Worm (Caenorhabditis elegans) whole organism, late embryonic: ENCODE results near the gene srsx-29.

Source experiments
- C38D4.7 ChIP-seq: fragments of 200-800 bp; sonication (Bioruptor generic); optimal IDR thresholded peaks from 2 replicates; lab custom pipeline; 2018; ENCODE audit warnings: mild to moderate bottlenecking, missing genetic modification characterization, moderate library complexity, missing compliant biosample characterization
- F13H6.1 ChIP-seq: sonication (generic microtip); optimal IDR thresholded peaks from 2 replicates; lab custom pipeline; 2016; ENCODE audit warnings: missing genetic modification characterization, missing compliant biosample characterization
- T23F11.4 ChIP-seq: fragments of 200-800 bp; sonication (Bioruptor generic); optimal IDR thresholded peaks from 2 replicates; lab custom pipeline; 2018; ENCODE audit warnings: mild to moderate bottlenecking, missing genetic modification characterization, missing compliant biosample characterization
- ama-1 ChIP-seq: fragments of 150-350 bp; optimal IDR thresholded peaks from 2 replicates; lab custom pipeline; 2014
- ceh-18 ChIP-seq: sonication (generic microtip); optimal IDR thresholded peaks from 2 replicates; lab custom pipeline; 2016; ENCODE audit warnings: missing genetic modification characterization, missing compliant biosample characterization
- ceh-22 ChIP-seq: sonication (generic microtip); optimal IDR thresholded peaks from 2 replicates; lab custom pipeline; 2017; ENCODE audit warnings: missing biosample characterization, missing genetic modification characterization
- ceh-24 ChIP-seq: sonication (generic microtip); optimal IDR thresholded peaks from 2 replicates; lab custom pipeline; 2016; ENCODE audit warnings: mild to moderate bottlenecking, missing genetic modification characterization, missing compliant biosample characterization
- ceh-30 ChIP-seq: fragments of 150-350 bp; optimal IDR thresholded peaks from 2 replicates; lab custom pipeline; 2014; ENCODE audit warnings: missing biosample characterization, missing genetic modification characterization
- ceh-31 ChIP-seq: sonication (generic microtip); optimal IDR thresholded peaks from 2 replicates; lab custom pipeline; 2016; ENCODE audit warnings: missing genetic modification characterization, missing compliant biosample characterization
- ceh-34 ChIP-seq: sonication (generic microtip); optimal IDR thresholded peaks from 2 replicates; lab custom pipeline; 2016; ENCODE audit warnings: mild to moderate bottlenecking, missing genetic modification characterization, missing compliant biosample characterization
- ceh-6 ChIP-seq: fragments of 200-800 bp; sonication (Bioruptor generic); optimal IDR thresholded peaks from 2 replicates; lab custom pipeline; 2018; ENCODE audit warnings: mild to moderate bottlenecking, missing genetic modification characterization, missing compliant biosample characterization
- dve-1 ChIP-seq: sonication (generic microtip); optimal IDR thresholded peaks from 2 replicates; lab custom pipeline; 2017; ENCODE audit warnings: antibody characterized with exemption, mild to moderate bottlenecking, missing genetic modification characterization, missing compliant biosample characterization
- elt-2 ChIP-seq: sonication (generic microtip); optimal IDR thresholded peaks from 2 replicates; lab custom pipeline; 2016; ENCODE audit warnings: missing genetic modification reagents, missing genetic modification characterization, missing compliant biosample characterization
- elt-4 ChIP-seq: sonication (generic microtip); optimal IDR thresholded peaks from 2 replicates; lab custom pipeline; 2016; ENCODE audit warnings: missing genetic modification characterization, missing compliant biosample characterization
- ets-4 ChIP-seq: sonication (generic microtip); optimal IDR thresholded peaks from 2 replicates; lab custom pipeline; 2016; ENCODE audit warnings: missing genetic modification characterization, missing compliant biosample characterization
- eyg-1 ChIP-seq: sonication (generic microtip); optimal IDR thresholded peaks from 2 replicates; lab custom pipeline; 2016; ENCODE audit warnings: missing genotype, missing genetic modification characterization, missing compliant biosample characterization
- fax-1 ChIP-seq: sonication (generic microtip); optimal IDR thresholded peaks from 2 replicates; lab custom pipeline; 2016; ENCODE audit warnings: missing genotype, missing genetic modification characterization, missing compliant biosample characterization
- fkh-10 ChIP-seq: fragments of 150-350 bp; optimal IDR thresholded peaks from 2 replicates; lab custom pipeline; 2014; ENCODE audit warnings: missing biosample characterization, missing genetic modification reagents, missing genetic modification characterization
- fkh-6 ChIP-seq: sonication (generic microtip); optimal IDR thresholded peaks from 2 replicates; lab custom pipeline; 2016; ENCODE audit warnings: missing genetic modification characterization, missing compliant biosample characterization
- hlh-30 ChIP-seq: sonication (generic microtip); optimal IDR thresholded peaks from 2 replicates; lab custom pipeline; 2017; ENCODE audit warnings: antibody characterized with exemption, missing genetic modification characterization, missing compliant biosample characterization; ENCODE audit not compliant: insufficient read depth
- hlh-6 ChIP-seq: sonication (generic microtip); optimal IDR thresholded peaks from 2 replicates; lab custom pipeline; 2016; ENCODE audit warnings: missing genotype, missing genetic modification characterization, missing compliant biosample characterization
- madf-2 ChIP-seq: sonication (generic microtip); optimal IDR thresholded peaks from 2 replicates; lab custom pipeline; 2017; ENCODE audit warnings: missing genetic modification characterization, missing compliant biosample characterization
- mec-3 ChIP-seq: sonication (generic microtip); optimal IDR thresholded peaks from 2 replicates; lab custom pipeline; 2016; ENCODE audit warnings: borderline replicate concordance, missing genetic modification characterization, missing compliant biosample characterization
- nfya-1 ChIP-seq: sonication (generic microtip); optimal IDR thresholded peaks from 2 replicates; lab custom pipeline; 2017; ENCODE audit warnings: missing genetic modification characterization, mild to moderate bottlenecking, missing compliant biosample characterization, antibody characterized with exemption, moderate library complexity
- nhr-11 ChIP-seq: fragments of 150-350 bp; optimal IDR thresholded peaks from 2 replicates; lab custom pipeline; 2014; ENCODE audit warnings: missing biosample characterization, missing genetic modification characterization
- npax-4 ChIP-seq: sonication (generic microtip); optimal IDR thresholded peaks from 2 replicates; lab custom pipeline; 2016; ENCODE audit warnings: missing genetic modification characterization, missing compliant biosample characterization
- odd-2 ChIP-seq: sonication (generic microtip); optimal IDR thresholded peaks from 2 replicates; lab custom pipeline; 2017; ENCODE audit warnings: antibody characterized with exemption, mild to moderate bottlenecking, missing genetic modification characterization, missing compliant biosample characterization
- pha-2 ChIP-seq: sonication (generic microtip); optimal IDR thresholded peaks from 2 replicates; lab custom pipeline; 2017; ENCODE audit warnings: mild to moderate bottlenecking, missing genetic modification characterization, missing compliant biosample characterization
- pha-4 ChIP-seq: fragments of 150-350 bp; optimal IDR thresholded peaks from 2 replicates; lab custom pipeline; 2018; ENCODE audit warnings: missing biosample characterization, missing genetic modification reagents, missing genetic modification characterization
- ref-2 ChIP-seq: sonication (generic microtip); optimal IDR thresholded peaks from 2 replicates; lab custom pipeline; 2016; ENCODE audit warnings: missing genetic modification characterization, missing compliant biosample characterization
- sdc-2 ChIP-seq: sonication (generic microtip); optimal IDR thresholded peaks from 2 replicates; lab custom pipeline; 2016; ENCODE audit warnings: missing genotype, missing genetic modification characterization, missing compliant biosample characterization
- sox-4 ChIP-seq: sonication (generic microtip); optimal IDR thresholded peaks from 2 replicates; lab custom pipeline; 2017; ENCODE audit warnings: mild to moderate bottlenecking, missing genetic modification characterization, inconsistent platforms, missing compliant biosample characterization
- syd-9 ChIP-seq: sonication (generic microtip); optimal IDR thresholded peaks from 2 replicates; lab custom pipeline; 2016; ENCODE audit warnings: mild to moderate bottlenecking, missing genetic modification characterization, moderate library complexity, missing compliant biosample characterization
- tbx-2 ChIP-seq: sonication (generic microtip); optimal IDR thresholded peaks from 2 replicates; lab custom pipeline; 2016; ENCODE audit warnings: missing genetic modification characterization, missing compliant biosample characterization
- unc-42 ChIP-seq: sonication (generic microtip); optimal IDR thresholded peaks from 2 replicates; lab custom pipeline; 2016; ENCODE audit warnings: missing genotype, missing genetic modification characterization, missing compliant biosample characterization
- unc-55 ChIP-seq: sonication (generic microtip); optimal IDR thresholded peaks from 2 replicates; lab custom pipeline; 2017; ENCODE audit warnings: missing biosample characterization, missing genetic modification reagents, missing genetic modification characterization
- unc-86 ChIP-seq: sonication (generic microtip); optimal IDR thresholded peaks from 2 replicates; lab custom pipeline; 2016; ENCODE audit warnings: missing genetic modification characterization, missing compliant biosample characterization
- ztf-16 ChIP-seq: sonication (generic microtip); optimal IDR thresholded peaks from 2 replicates; lab custom pipeline; 2017; ENCODE audit warnings: missing genetic modification characterization, missing compliant biosample characterization

Gene srsx-29

DNA sequence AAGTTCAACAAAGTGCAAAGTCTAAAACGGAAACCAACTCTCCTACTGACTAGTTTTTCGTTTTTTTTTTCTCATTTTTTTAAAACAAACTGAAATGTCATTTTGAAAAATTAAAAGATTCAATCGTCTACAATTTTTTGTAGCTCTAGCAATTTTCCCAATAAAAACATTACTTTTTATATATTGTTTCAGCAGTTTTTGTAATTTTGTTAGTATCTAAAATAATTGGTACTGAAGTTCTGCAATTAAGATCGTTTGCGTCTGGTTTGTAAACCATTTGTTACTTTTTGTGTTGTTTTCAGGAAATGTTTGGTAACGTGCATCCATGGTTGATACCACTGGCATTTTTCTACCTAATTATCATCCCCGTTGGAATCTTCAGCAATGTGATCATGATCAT is 3.7 kb downstream of the srsx-29 start, which contains the start of gene srsx-30:
TSS of gene srsx-30 (plus strand) at position 301 of the 400 bp plus-strand sequence.
- TF ChIP-seq hlh-30 (no peak), ceh-18 (no peak), ref-2 (no peak), unc-55 (no peak), syd-9 (tag; lab: Kevin White, UChicago) (no peak), fax-1 (tag; lab: Kevin White, UChicago) (no peak), eyg-1 (tag; lab: Kevin White, UChicago) (no peak)

DNA sequence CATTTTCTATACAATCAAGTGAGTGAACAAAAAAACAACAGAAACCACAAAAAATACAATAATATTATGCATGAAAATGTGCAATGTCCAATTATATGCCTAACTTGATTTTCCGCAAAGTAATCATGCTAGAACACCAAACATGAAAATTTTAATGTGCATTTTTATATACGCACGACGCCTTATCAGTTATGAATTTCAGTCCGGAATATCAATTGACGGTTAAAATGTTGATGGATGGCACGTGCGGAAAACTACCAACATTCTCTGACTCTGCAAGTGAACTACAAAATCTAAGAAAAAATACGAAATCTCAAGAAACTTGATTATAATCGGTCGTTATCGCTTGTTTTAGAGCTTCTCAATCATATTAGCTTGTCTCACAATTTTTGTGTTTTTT is 5.2 kb downstream of the srsx-29 start:
- TF ChIP-seq nhr-11 (tag; lab: Kevin White, UChicago) (no peak), fkh-6 (tag; lab: Kevin White, UChicago) (no peak), ama-1 (no peak), ceh-6 (GFP tag; lab: Kevin White, UChicago) (no peak), F13H6.1 (no peak), ztf-16 (no peak), fkh-10 (GFP tag; lab: Kevin White, UChicago) (no peak), hlh-6 (tag; lab: Kevin White, UChicago) (no peak), tbx-2 (tag; lab: Kevin White, UChicago) (no peak), madf-2 (tag; lab: Kevin White, UChicago) (no peak), syd-9 (tag; lab: Kevin White, UChicago) (no peak), unc-86 (tag; lab: Kevin White, UChicago) (no peak), sdc-2 (tag; lab: Kevin White, UChicago) (no peak), ets-4 (tag; lab: Kevin White, UChicago) (no peak), odd-2 (tag; lab: Kevin White, UChicago) (no peak), ceh-24 (tag; lab: Kevin White, UChicago) (no peak), unc-55 (no peak), eyg-1 (tag; lab: Kevin White, UChicago) (no peak)

DNA sequence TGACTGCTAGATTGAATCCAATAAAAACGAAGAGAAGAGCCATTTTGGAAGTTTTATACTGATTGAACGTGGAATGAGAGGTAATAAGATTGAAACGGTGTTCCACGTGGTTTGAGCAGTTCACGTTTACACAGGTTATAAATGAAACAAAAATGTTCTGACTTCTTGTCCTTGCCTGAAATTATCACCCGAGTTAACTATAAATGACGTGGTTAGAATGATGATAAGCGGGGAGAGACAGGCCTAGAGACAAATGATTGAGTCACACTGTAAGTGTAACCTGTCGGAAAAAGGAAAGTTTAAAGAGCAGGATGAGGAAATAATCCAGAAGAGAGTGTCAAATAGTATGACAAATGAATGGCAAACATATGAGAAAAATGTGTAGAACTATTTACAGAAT is 6.2 kb downstream of the srsx-29 start, which contains the start of gene C51E3.10:
TSS of gene C51E3.10 (minus strand) at position 181 of the 400 bp plus-strand sequence.
- TF ChIP-seq pha-4 (tag; lab: Kevin White, UChicago) (no peak), mec-3 (tag; lab: Kevin White, UChicago) (no peak), unc-42 (tag; lab: Kevin White, UChicago) (no peak), nfya-1 (tag; lab: Kevin White, UChicago) (no peak), ceh-34 (tag; lab: Kevin White, UChicago) (no peak), ceh-22 (tag; lab: Kevin White, UChicago) (no peak), elt-2 (peak; percentile 29), sox-4 (tag; lab: Kevin White, UChicago) (no peak)

DNA sequence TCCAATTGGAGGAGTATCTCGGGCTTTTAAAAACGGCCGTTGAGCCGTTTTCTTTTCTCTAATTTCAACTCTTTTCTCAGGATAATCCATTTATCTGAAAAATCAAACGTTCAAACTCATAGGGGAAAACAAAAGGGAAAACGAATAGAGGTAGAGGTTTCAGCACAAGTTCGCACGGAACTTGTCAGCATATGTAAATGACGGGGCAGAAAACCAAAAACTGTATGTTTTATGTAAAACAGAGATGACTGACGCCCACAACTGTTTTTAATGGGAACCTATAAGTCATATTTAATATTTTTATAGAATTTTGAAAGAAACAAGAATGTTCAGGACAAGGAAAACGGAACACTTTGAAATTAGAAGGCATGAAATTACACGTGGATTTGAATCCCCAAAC is 11.6 kb downstream of the srsx-29 start, which contains the start of gene C51E3.6:
TSS of gene C51E3.6 (minus strand) at position 101 of the 400 bp plus-strand sequence.
- no peak for TF ChIP-seq hlh-30
- TF ChIP-seq T23F11.4 (GFP tag; lab: Kevin White, UChicago) = no peak
- TF ChIP-seq pha-2 (tag; lab: Kevin White, UChicago) = no peak
- no peak for TF ChIP-seq ceh-31 (tag; lab: Kevin White, UChicago)
- TF ChIP-seq dve-1 (tag; lab: Kevin White, UChicago) = no peak
- TF ChIP-seq ceh-30 (tag; lab: Kevin White, UChicago) = no peak
- no peak for TF ChIP-seq C38D4.7
- no peak for TF ChIP-seq nhr-11 (tag; lab: Kevin White, UChicago)
- no peak for TF ChIP-seq ceh-18
- TF ChIP-seq npax-4 (tag; lab: Kevin White, UChicago) = no peak
- no peak for TF ChIP-seq elt-4 (tag; lab: Kevin White, UChicago)
- TF ChIP-seq sdc-2 (tag; lab: Kevin White, UChicago) = no peak
- no peak for TF ChIP-seq mec-3 (tag; lab: Kevin White, UChicago)
